Fruit fly (Drosophila melanogaster) whole organism, embryonic: ENCODE results near the gene BBIP1.

Experiments
- Blimp-1 ChIP-seq: fragments of 200-800 bp; sonication (Bioruptor generic); optimal IDR thresholded peaks from 3 replicates; lab custom pipeline; 2018; ENCODE audit warnings: missing biosample characterization, missing genetic modification characterization, mild to moderate bottlenecking, moderate library complexity, missing genetic modification reagents
- C15 ChIP-seq: fragments of 200-800 bp; sonication (Bioruptor generic); IDR thresholded peaks from 3 replicates; pipeline ENCODE4 v1.3.6; 2022; ENCODE audit warnings: missing biosample characterization, missing genetic modification characterization
- CG10543 ChIP-seq: fragments of 200-800 bp; sonication (Bioruptor generic); optimal IDR thresholded peaks from 3 replicates; lab custom pipeline; 2017; ENCODE audit warnings: missing biosample characterization, mild to moderate bottlenecking, missing genetic modification characterization, moderate library complexity
- CG12071 ChIP-seq: fragments of 200-800 bp; sonication (Bioruptor generic); optimal IDR thresholded peaks from 3 replicates; lab custom pipeline; 2018; ENCODE audit warnings: missing biosample characterization, mild to moderate bottlenecking, missing genetic modification characterization
- CG12391 ChIP-seq: fragments of 200-800 bp; sonication (Bioruptor generic); optimal IDR thresholded peaks from 3 replicates; lab custom pipeline; 2018; ENCODE audit warnings: missing biosample characterization, mild to moderate bottlenecking, missing genetic modification characterization, moderate library complexity
- CG12659 ChIP-seq: fragments of 200-800 bp; sonication (Bioruptor generic); optimal IDR thresholded peaks from 3 replicates; lab custom pipeline; 2017; ENCODE audit warnings: mild to moderate bottlenecking, missing biosample characterization, missing genetic modification reagents, missing genetic modification characterization
- CG13123 ChIP-seq: fragments of 200-800 bp; sonication (Bioruptor generic); optimal IDR thresholded peaks from 2 replicates; lab custom pipeline; 2016; ENCODE audit warnings: missing biosample characterization, missing genetic modification characterization
- CG13296 ChIP-seq: fragments of 200-800 bp; sonication (Bioruptor generic); optimal IDR thresholded peaks from 3 replicates; lab custom pipeline; 2018; ENCODE audit warnings: missing biosample characterization, mild to moderate bottlenecking, missing genetic modification characterization
- CG15696 ChIP-seq: fragments of 200-800 bp; sonication (Bioruptor generic); optimal IDR thresholded peaks from 2 replicates; lab custom pipeline; 2019; ENCODE audit warnings: missing biosample characterization, mild to moderate bottlenecking, missing genetic modification characterization, moderate library complexity
- CG1603 ChIP-seq: fragments of 200-800 bp; sonication (Bioruptor generic); optimal IDR thresholded peaks from 2 replicates; lab custom pipeline; 2019; ENCODE audit warnings: missing biosample characterization, mild to moderate bottlenecking, missing genetic modification characterization, moderate library complexity
- CG17328 ChIP-seq: fragments of 200-800 bp; sonication (Bioruptor generic); IDR thresholded peaks from 2 replicates; pipeline ENCODE4 v1.3.6; 2022; ENCODE audit warnings: missing biosample characterization, missing genetic modification characterization
- CG31365 ChIP-seq: fragments of 200-800 bp; sonication (Bioruptor generic); optimal IDR thresholded peaks from 2 replicates; lab custom pipeline; 2018; ENCODE audit warnings: missing biosample characterization, mild to moderate bottlenecking, missing genetic modification characterization
- CG32532 ChIP-seq: fragments of 200-800 bp; sonication (Bioruptor generic); IDR thresholded peaks from 2 replicates; pipeline ENCODE4 v1.3.6; 2022; ENCODE audit warnings: missing biosample characterization, missing genetic modification characterization
- CG34422 ChIP-seq: fragments of 200-800 bp; sonication (Bioruptor generic); IDR thresholded peaks from 3 replicates; pipeline ENCODE4 v1.3.6; 2022; ENCODE audit warnings: missing biosample characterization, missing genetic modification characterization
- CG3726 ChIP-seq: fragments of 200-800 bp; sonication (Bioruptor generic); IDR thresholded peaks from 3 replicates; pipeline ENCODE4, ENCODE4 v1.3.6; 2022; ENCODE audit warnings: missing biosample characterization, missing genetic modification characterization
- CG3847 ChIP-seq: fragments of 200-800 bp; sonication (Bioruptor generic); IDR thresholded peaks from 2 replicates; pipeline ENCODE4 v1.3.6; 2022; ENCODE audit warnings: missing biosample characterization, missing genetic modification characterization
- CG6175 ChIP-seq: fragments of 200-800 bp; sonication (Bioruptor generic); IDR thresholded peaks from 3 replicates; pipeline ENCODE4 v1.3.6; 2022; ENCODE audit warnings: missing biosample characterization, missing genetic modification characterization
- CG6683 ChIP-seq: fragments of 200-800 bp; sonication (Bioruptor generic); optimal IDR thresholded peaks from 2 replicates; lab custom pipeline; 2017; ENCODE audit warnings: missing biosample characterization, mild to moderate bottlenecking, missing genetic modification characterization, missing genetic modification reagents
- CG7745 ChIP-seq: fragments of 200-800 bp; sonication (Bioruptor generic); optimal IDR thresholded peaks from 2 replicates; lab custom pipeline; 2018; ENCODE audit warnings: missing biosample characterization, mild to moderate bottlenecking, missing genetic modification characterization, moderate library complexity
- CG7786 ChIP-seq: fragments of 200-800 bp; sonication (Bioruptor generic); optimal IDR thresholded peaks from 2 replicates; lab custom pipeline; 2016; ENCODE audit warnings: missing biosample characterization, missing genetic modification characterization
- CG8478 ChIP-seq: fragments of >200 bp; optimal IDR thresholded peaks from 2 replicates; lab custom pipeline; 2018
- CkIIα-i1 ChIP-seq: fragments of 200-800 bp; sonication (Bioruptor generic); IDR thresholded peaks from 2 replicates; pipeline ENCODE4 v1.3.6; 2022; ENCODE audit warnings: missing biosample characterization, missing genetic modification characterization
- CoRest ChIP-seq: fragments of 200-800 bp; sonication (Bioruptor generic); optimal IDR thresholded peaks from 3 replicates; lab custom pipeline; 2018; ENCODE audit warnings: missing biosample characterization, mild to moderate bottlenecking, missing genetic modification characterization, moderate library complexity
- D19A ChIP-seq: fragments of 200-800 bp; optimal IDR thresholded peaks from 3 replicates; lab custom pipeline; 2019; ENCODE audit warnings: missing biosample characterization, mild to moderate bottlenecking, missing genetic modification characterization, moderate library complexity
- Dfd ChIP-seq, 2 experiments: fragments of >200 bp; optimal IDR thresholded peaks; 2 replicates each; lab custom pipeline; 2017; ENCODE audit warnings: missing biosample characterization in 2 of 2, missing genetic modification characterization in 2 of 2
- Doc2 ChIP-seq: fragments of 200-800 bp; sonication (Bioruptor generic); IDR thresholded peaks from 2 replicates; pipeline ENCODE4 v1.3.6; 2022; ENCODE audit warnings: missing biosample characterization, missing genetic modification characterization
- E2f2 ChIP-seq: fragments of 200-800 bp; sonication (Bioruptor generic); IDR thresholded peaks from 2 replicates; pipeline ENCODE4 v1.3.6; 2022; ENCODE audit warnings: missing biosample characterization, missing genetic modification characterization
- Eip74EF ChIP-seq, 2 experiments: fragments of 200-800 bp in 1 of 2; fragments of >200 bp in 1 of 2; sonication (Bioruptor generic) in 1 of 2; optimal IDR thresholded peaks; 2 replicates each; lab custom pipeline; 2017 to 2019; ENCODE audit warnings: missing biosample characterization in 2 of 2, missing genetic modification characterization in 2 of 2, mild to moderate bottlenecking in 1 of 2, moderate library complexity in 1 of 2
- Elba2 ChIP-seq: fragments of 200-800 bp; sonication (Bioruptor generic); optimal IDR thresholded peaks from 3 replicates; lab custom pipeline; 2016; ENCODE audit warnings: missing biosample characterization, missing genetic modification characterization
- Fer1 ChIP-seq: fragments of 200-800 bp; sonication (Bioruptor generic); optimal IDR thresholded peaks from 2 replicates; lab custom pipeline; 2017; ENCODE audit warnings: missing biosample characterization, mild to moderate bottlenecking, missing genetic modification characterization
- Gsc ChIP-seq: fragments of 200-800 bp; sonication (Bioruptor generic); IDR thresholded peaks from 2 replicates; pipeline ENCODE4 v1.3.6; 2022; ENCODE audit warnings: missing biosample characterization, missing genetic modification characterization
- H2.0 ChIP-seq: fragments of 200-800 bp; sonication (Bioruptor generic); IDR thresholded peaks from 2 replicates; pipeline ENCODE4 v1.3.6; 2022; ENCODE audit warnings: missing biosample characterization, missing genetic modification characterization
- HLH4C ChIP-seq: fragments of 200-800 bp; sonication (Bioruptor generic); IDR thresholded peaks from 3 replicates; pipeline ENCODE4 v1.3.6; 2022; ENCODE audit warnings: missing biosample characterization, missing genetic modification characterization; ENCODE audit not compliant: partially characterized antibody
- Hr78 ChIP-seq, 2 experiments: fragments of 200-800 bp in 1 of 2; fragments of >200 bp in 1 of 2; sonication (Bioruptor generic) in 1 of 2; optimal IDR thresholded peaks; 2 replicates each; lab custom pipeline; 2017 to 2019; ENCODE audit warnings: missing biosample characterization in 2 of 2, missing genetic modification characterization in 2 of 2, mild to moderate bottlenecking in 1 of 2, moderate library complexity in 1 of 2
- Myb ChIP-seq: fragments of 200-800 bp; sonication (Bioruptor generic); optimal IDR thresholded peaks from 2 replicates; lab custom pipeline; 2016; ENCODE audit warnings: missing biosample characterization, missing genetic modification characterization
- Six4 ChIP-seq: fragments of 200-800 bp; sonication (Bioruptor generic); optimal IDR thresholded peaks from 2 replicates; lab custom pipeline; 2016; ENCODE audit warnings: missing biosample characterization, missing genetic modification characterization
- Stat92E ChIP-seq, 3 experiments: fragments of >200 bp in 2 of 3; fragments of 200-800 bp in 1 of 3; sonication (Bioruptor generic) in 1 of 3; optimal IDR thresholded peaks; 2 replicates each; lab custom pipeline; 2017 to 2019; ENCODE audit warnings: missing biosample characterization in 3 of 3, missing genetic modification characterization in 3 of 3, mild to moderate bottlenecking in 1 of 3, moderate library complexity in 1 of 3
- bsh ChIP-seq, 2 experiments: fragments of 200-800 bp; sonication (Bioruptor generic); optimal IDR thresholded peaks; 2 replicates each; lab custom pipeline; 2017 to 2018; ENCODE audit warnings: mild to moderate bottlenecking in 2 of 2, missing biosample characterization in 2 of 2, missing genetic modification characterization in 2 of 2, moderate library complexity in 1 of 2
- cad ChIP-seq: fragments of >200 bp; optimal IDR thresholded peaks from 2 replicates; lab custom pipeline; 2017; ENCODE audit warnings: missing biosample characterization, missing genetic modification characterization
- chn ChIP-seq: fragments of 200-800 bp; sonication (Bioruptor generic); optimal IDR thresholded peaks from 2 replicates; lab custom pipeline; 2016; ENCODE audit warnings: missing biosample characterization, missing genetic modification characterization
- crp ChIP-seq, 2 experiments: fragments of 200-800 bp; sonication (Bioruptor generic); optimal IDR thresholded peaks; 2 replicates in 1 of 2; 3 replicates in 1 of 2; lab custom pipeline; 2017; ENCODE audit warnings: missing biosample characterization in 2 of 2, missing genetic modification characterization in 2 of 2, mild to moderate bottlenecking in 1 of 2, moderate library complexity in 1 of 2
- gsb ChIP-seq: fragments of 200-800 bp; sonication (Bioruptor generic); IDR thresholded peaks from 2 replicates; pipeline ENCODE4 v1.3.6; 2022; ENCODE audit warnings: missing biosample characterization, missing genetic modification characterization
- phol ChIP-seq: fragments of 200-800 bp; sonication (Bioruptor generic); optimal IDR thresholded peaks from 3 replicates; lab custom pipeline; 2018; ENCODE audit warnings: missing biosample characterization, mild to moderate bottlenecking, missing genetic modification characterization, moderate library complexity
- pnt ChIP-seq: fragments of 200-800 bp; sonication (Bioruptor generic); optimal IDR thresholded peaks from 3 replicates; lab custom pipeline; 2016; ENCODE audit warnings: missing biosample characterization, missing genetic modification characterization
- pzg ChIP-seq: fragments of 200-800 bp; sonication (Bioruptor generic); optimal IDR thresholded peaks from 3 replicates; lab custom pipeline; 2018; ENCODE audit warnings: missing biosample characterization, mild to moderate bottlenecking, missing genetic modification characterization, moderate library complexity
- sd ChIP-seq: fragments of 200-800 bp; sonication (Bioruptor generic); optimal IDR thresholded peaks from 3 replicates; lab custom pipeline; 2018; ENCODE audit warnings: missing biosample characterization, mild to moderate bottlenecking, missing genetic modification characterization, moderate library complexity
- vvl ChIP-seq: fragments of 200-800 bp; sonication (Bioruptor generic); IDR thresholded peaks from 2 replicates; pipeline ENCODE4 v1.3.6; 2022; ENCODE audit warnings: missing biosample characterization, missing genetic modification characterization
- wor ChIP-seq: fragments of 200-800 bp; sonication (Bioruptor generic); IDR thresholded peaks from 2 replicates; pipeline ENCODE4 v1.3.6; 2022; ENCODE audit warnings: missing biosample characterization, missing genetic modification characterization
- zen ChIP-seq: fragments of 200-800 bp; sonication (Bioruptor generic); optimal IDR thresholded peaks from 3 replicates; lab custom pipeline; 2018; ENCODE audit warnings: missing biosample characterization, mild to moderate bottlenecking, missing genetic modification characterization, moderate library complexity

The BBIP1 gene

DNA sequence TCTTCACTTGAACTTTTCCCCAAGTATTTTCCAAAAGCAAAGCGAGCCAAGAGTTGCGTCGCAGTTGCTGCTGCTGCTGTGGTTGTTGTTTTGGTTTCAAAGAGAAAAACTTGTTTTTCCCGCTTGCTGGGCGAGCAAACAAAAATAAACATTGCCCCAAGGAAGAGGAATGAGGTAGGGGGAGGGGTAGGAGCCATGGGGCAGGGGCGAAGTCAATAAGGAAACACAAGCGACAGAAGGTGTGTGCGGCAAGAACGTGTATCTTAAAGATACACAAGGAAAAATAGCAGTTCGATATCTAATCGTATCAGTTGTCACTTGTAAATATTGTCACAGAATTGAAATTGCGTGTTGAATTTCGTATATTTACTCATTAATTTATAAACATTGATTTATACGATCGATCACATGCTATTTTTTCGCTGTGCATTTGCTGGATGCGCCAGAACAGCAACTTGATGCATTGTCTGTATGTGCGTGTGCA lies 10.6 kb upstream of the BBIP1 start (continued):
- peak; percentile 50 for TF ChIP-seq zen (tag; lab: Kevin White, UChicago)
- TF ChIP-seq CG1603 = peak; percentile 91
- peak; percentile 55 for TF ChIP-seq CG13296 (GFP tag; lab: Kevin White, UChicago)
- TF ChIP-seq CG12391 = peak; percentile 81
- TF ChIP-seq wor (GFP tag; lab: Robert Waterston, UW) = no peak
- TF ChIP-seq vvl (GFP tag; lab: Robert Waterston, UW) = peak; percentile 75
- TF ChIP-seq Eip74EF (GFP tag; optimal IDR thresholded peaks at IDR 0.05; lab: Kevin White, UChicago) = peak in 1 of 2 experiments; percentile 59
- TF ChIP-seq CG34422 (GFP tag; lab: Robert Waterston, UW) = peak; percentile 65; the same call in 1 of the 3 replicates
- peak; percentile 75 for TF ChIP-seq CG7745 (tag; lab: Kevin White, UChicago)
- no peak for TF ChIP-seq Elba2
- TF ChIP-seq bsh (GFP tag; optimal IDR thresholded peaks at IDR 0.05; lab: Kevin White, UChicago) = peak; percentile 89 to 95
- TF ChIP-seq crp (GFP tag; optimal IDR thresholded peaks at IDR 0.05; lab: Kevin White, UChicago) = no peak
- no peak for TF ChIP-seq CG7786 (GFP tag; lab: Kevin White, UChicago)
- TF ChIP-seq phol = peak; percentile 80
- TF ChIP-seq pzg (GFP tag; lab: Kevin White, UChicago) = no peak
- peak; percentile 70 for TF ChIP-seq Fer1 (GFP tag; lab: Kevin White, UChicago)
- no peak for TF ChIP-seq Doc2
- TF ChIP-seq CoRest = peak; percentile 76
- peak in 1 of 2 experiments; percentile 25 for TF ChIP-seq Hr78 (GFP tag; optimal IDR thresholded peaks at IDR 0.05; lab: Kevin White, UChicago)
- no peak for TF ChIP-seq CG8478 (lab: Kevin White, UChicago)
- peak; percentile 78 for TF ChIP-seq D19A (tag; lab: Kevin White, UChicago)
- peak; percentile 46 for TF ChIP-seq pnt
- no peak for TF ChIP-seq CkIIα-i1
- TF ChIP-seq gsb (GFP tag; lab: Robert Waterston, UW) = peak; percentile 38; the same call in 1 of the 2 replicates
- TF ChIP-seq Myb (GFP tag; lab: Kevin White, UChicago) = no peak
- TF ChIP-seq CG3847 (GFP tag; lab: Robert Waterston, UW) = no peak; the same call in 1 of the 2 replicates
- TF ChIP-seq CG17328 (GFP tag; lab: Robert Waterston, UW) = peak; percentile 76
- TF ChIP-seq CG3726 (GFP tag; lab: Robert Waterston, UW) = peak; percentile 77; the same call in 2 of the 3 replicates
- peak; percentile 81 for TF ChIP-seq Blimp-1 (GFP tag; lab: Kevin White, UChicago)
- TF ChIP-seq CG13123 (GFP tag; lab: Kevin White, UChicago) = peak; percentile 52
- peak; percentile 46 for TF ChIP-seq CG31365 (tag; lab: Kevin White, UChicago)
- TF ChIP-seq CG32532 = peak; percentile 56; the same call in 1 of the 2 replicates
- peak; percentile 52 for TF ChIP-seq sd (tag; lab: Kevin White, UChicago)
- TF ChIP-seq CG12071 (GFP tag; lab: Kevin White, UChicago) = peak; percentile 65
- peak; percentile 8 for TF ChIP-seq CG6683 (GFP tag; lab: Kevin White, UChicago)
- peak in 1 of 3 experiments; percentile 7 for TF ChIP-seq Stat92E (GFP tag; optimal IDR thresholded peaks at IDR 0.05; lab: Kevin White, UChicago)
- TF ChIP-seq C15 (GFP tag; lab: Robert Waterston, UW) = 0 out of 3 replicates have a peak, but pooled peaks have one; percentile 6
- no peak for TF ChIP-seq Dfd (GFP tag; optimal IDR thresholded peaks at IDR 0.05; lab: Kevin White, UChicago)
- no peak for TF ChIP-seq HLH4C
- peak; percentile 47 for TF ChIP-seq E2f2 (GFP tag; lab: Robert Waterston, UW)
- peak; percentile 49; the same call in 1 of the 2 replicates for TF ChIP-seq H2.0 (GFP tag; lab: Robert Waterston, UW)
- TF ChIP-seq chn = peak; percentile 33
- no peak for TF ChIP-seq CG10543 (GFP tag; lab: Kevin White, UChicago)
- TF ChIP-seq cad = no peak
- TF ChIP-seq CG6175 (GFP tag; lab: Robert Waterston, UW) = no peak; the same call in 2 of the 3 replicates
- peak; percentile 86 for TF ChIP-seq CG15696
- TF ChIP-seq CG12659 (GFP tag; lab: Kevin White, UChicago) = peak; percentile 47
- TF ChIP-seq Six4 (GFP tag; lab: Kevin White, UChicago) = peak; percentile 49
- TF ChIP-seq Gsc (GFP tag; lab: Robert Waterston, UW) = no peak
